Worm (Caenorhabditis elegans): Measurements from ENCODE around the gene crm-1.

Gene crm-1

DNA sequence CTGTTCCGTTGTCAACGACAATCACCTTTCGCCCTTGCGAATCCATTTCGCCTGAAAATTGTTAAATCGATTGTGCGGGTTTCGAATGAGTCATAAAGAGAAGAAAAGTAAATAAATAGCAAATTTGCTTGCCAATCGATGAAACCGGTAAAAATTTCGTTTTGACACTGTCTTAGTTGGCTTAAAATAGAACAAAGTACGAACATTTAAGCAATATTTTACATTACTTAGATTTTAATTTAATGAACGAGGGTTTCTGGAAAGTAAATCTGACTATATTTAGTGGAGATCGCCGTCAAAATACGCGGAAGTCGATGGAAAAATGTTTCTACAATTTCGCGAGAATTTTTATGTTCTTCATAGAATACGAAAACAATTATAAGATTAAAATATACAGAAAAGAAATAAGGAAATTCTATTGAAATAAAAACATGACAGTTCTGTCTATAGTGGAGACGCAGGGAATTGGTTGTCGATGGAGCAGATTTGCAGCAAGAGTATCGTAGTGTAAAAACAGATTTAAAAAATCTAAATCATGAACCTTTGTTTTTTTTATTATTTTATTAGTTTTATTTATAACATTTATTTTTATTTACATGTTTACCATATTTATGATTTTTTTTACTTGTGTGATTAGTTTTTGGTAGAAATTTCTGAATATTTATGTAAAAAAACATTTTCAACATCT, 6.5 kb upstream of the crm-1 start, which contains the start of gene arx-2:
Gene arx-2, minus strand, starts transcription at position 51 of the 688 bp plus-strand sequence.
- no peak for TF ChIP-seq ceh-83 (GFP tag; optimal IDR thresholded peaks at IDR 0.05)
- TF ChIP-seq unc-62 (GFP tag; optimal IDR thresholded peaks at IDR 0.05): no peak
- no peak for TF ChIP-seq unc-39 (tag; optimal IDR thresholded peaks at IDR 0.05)
- peak; percentile 48 for TF ChIP-seq ces-1 (GFP tag; optimal IDR thresholded peaks at IDR 0.05)
- no peak for TF ChIP-seq unc-120 (tag; optimal IDR thresholded peaks at IDR 0.05; ENCODE audit: poor library complexity, severe bottlenecking)
- TF ChIP-seq hlh-1 (tag; optimal IDR thresholded peaks at IDR 0.05): no peak
- TF ChIP-seq lsy-2 (tag; optimal IDR thresholded peaks at IDR 0.05): peak; percentile 16
- TF ChIP-seq mab-5 (tag; optimal IDR thresholded peaks at IDR 0.05): no peak
- no peak for TF ChIP-seq mls-2 (tag; optimal IDR thresholded peaks at IDR 0.05)
- TF ChIP-seq pha-4 (tag; optimal IDR thresholded peaks at IDR 0.05): peak; percentile 15
- no peak for TF ChIP-seq sem-2 (GFP tag; optimal IDR thresholded peaks at IDR 0.05)
- TF ChIP-seq M03D4.4 (tag; optimal IDR thresholded peaks at IDR 0.05): no peak
- peak; percentile 12 for TF ChIP-seq ceh-39 (tag; optimal IDR thresholded peaks at IDR 0.05)
- peak; percentile 38 for TF ChIP-seq nhr-237 (tag; optimal IDR thresholded peaks at IDR 0.05)

DNA sequence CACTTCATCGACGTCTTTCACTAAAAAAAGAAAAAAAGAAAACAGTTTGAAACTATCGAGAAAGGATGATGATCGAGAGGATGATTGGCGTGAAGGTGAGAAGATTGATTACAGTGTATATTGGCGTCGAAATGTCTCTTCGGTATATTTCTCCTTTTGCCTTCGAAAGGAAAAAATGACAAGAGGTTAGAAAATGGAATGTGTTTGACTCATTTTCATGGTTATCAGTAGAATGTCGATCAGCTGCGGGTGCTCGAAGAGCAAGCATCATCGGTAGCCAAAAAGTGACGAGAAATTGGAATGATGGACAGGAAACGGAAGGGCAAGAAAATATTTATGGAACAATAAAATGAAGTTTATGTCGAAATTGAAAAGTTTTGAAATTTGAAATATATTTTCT, 1.9 kb upstream of the crm-1 start:
- TF ChIP-seq ztf-11 (tag; optimal IDR thresholded peaks at IDR 0.05): no peak

DNA sequence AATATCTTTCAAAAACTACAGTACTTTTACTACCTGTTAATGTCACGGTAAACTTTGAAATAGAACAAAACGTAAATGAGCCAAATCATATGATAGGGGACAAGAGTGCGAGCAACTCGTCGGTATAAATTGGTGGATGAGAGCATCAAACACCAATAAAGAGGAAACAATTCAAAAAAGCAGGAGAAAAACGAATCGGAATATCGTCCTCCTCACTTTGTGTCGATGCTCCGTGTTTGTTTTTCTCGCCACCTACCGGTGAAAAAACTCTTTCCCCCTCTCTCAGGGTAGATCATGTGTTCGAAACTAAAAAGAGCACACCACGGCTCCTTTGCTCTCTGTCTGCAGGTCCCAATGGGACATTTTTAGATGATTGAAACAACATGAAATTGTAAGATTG, 3.8 kb downstream of the crm-1 start:
- no peak for TF ChIP-seq lsy-2 (tag; optimal IDR thresholded peaks at IDR 0.05)
- no peak for TF ChIP-seq snpc-4 (tag; optimal IDR thresholded peaks at IDR 0.05)
- no peak for TF ChIP-seq unc-62 (GFP tag; optimal IDR thresholded peaks at IDR 0.05)
- no peak for TF ChIP-seq ces-1 (GFP tag; optimal IDR thresholded peaks at IDR 0.05)
- no peak for TF ChIP-seq mep-1 (tag; optimal IDR thresholded peaks at IDR 0.05)
- no peak for TF ChIP-seq unc-120 (tag; optimal IDR thresholded peaks at IDR 0.05; ENCODE audit: poor library complexity, severe bottlenecking)
- TF ChIP-seq lin-32 (GFP tag; optimal IDR thresholded peaks at IDR 0.05): no peak
- no peak for TF ChIP-seq unc-39 (tag; optimal IDR thresholded peaks at IDR 0.05)
- TF ChIP-seq nhr-76 (tag; optimal IDR thresholded peaks at IDR 0.05): no peak
- TF ChIP-seq elt-3 (tag; optimal IDR thresholded peaks at IDR 0.05): no peak
- no peak for TF ChIP-seq blmp-1 (tag; optimal IDR thresholded peaks at IDR 0.05)
- TF ChIP-seq ceh-43 (GFP tag; optimal IDR thresholded peaks at IDR 0.05): no peak
- TF ChIP-seq elt-1 (tag; optimal IDR thresholded peaks at IDR 0.05; ENCODE audit: borderline replicate concordance, insufficient read depth): no peak
- TF ChIP-seq nhr-2 (tag; optimal IDR thresholded peaks at IDR 0.05): no peak

DNA sequence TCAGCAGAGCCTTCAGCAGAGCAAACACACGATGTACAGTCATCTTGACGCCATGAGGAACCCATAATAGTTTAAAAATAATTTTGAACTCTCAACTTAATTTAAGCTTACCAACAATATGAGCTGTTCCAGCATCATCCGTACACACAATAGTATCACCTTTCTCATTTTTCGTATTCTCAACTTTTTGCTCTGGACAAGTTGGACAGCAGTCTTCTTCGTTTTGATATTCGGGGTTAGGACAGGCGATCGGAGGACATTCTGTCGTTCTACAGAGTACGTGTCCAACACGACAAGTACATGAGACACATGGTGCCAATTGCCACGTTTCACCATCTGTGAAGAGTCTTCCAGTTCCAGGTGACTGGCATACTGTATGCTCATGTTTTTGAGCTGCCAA, 8.4 kb downstream of the crm-1 start:
- TF ChIP-seq hlh-1 (tag; optimal IDR thresholded peaks at IDR 0.05) (no peak), elt-3 (tag; optimal IDR thresholded peaks at IDR 0.05) (no peak), mls-2 (tag; optimal IDR thresholded peaks at IDR 0.05) (no peak), ces-1 (GFP tag; optimal IDR thresholded peaks at IDR 0.05) (no peak), ceh-39 (tag; optimal IDR thresholded peaks at IDR 0.05) (no peak), ztf-11 (tag; optimal IDR thresholded peaks at IDR 0.05) (no peak), flh-1 (GFP tag; optimal IDR thresholded peaks at IDR 0.05) (no peak), lin-32 (GFP tag; optimal IDR thresholded peaks at IDR 0.05) (no peak), lsy-2 (tag; optimal IDR thresholded peaks at IDR 0.05) (no peak), M03D4.4 (tag; optimal IDR thresholded peaks at IDR 0.05) (no peak), nhr-237 (tag; optimal IDR thresholded peaks at IDR 0.05) (no peak), ceh-43 (GFP tag; optimal IDR thresholded peaks at IDR 0.05) (no peak), drap-1 (GFP tag; optimal IDR thresholded peaks at IDR 0.05) (no peak), lin-13 (tag; optimal IDR thresholded peaks at IDR 0.05) (no peak), cnd-1 (tag; optimal IDR thresholded peaks at IDR 0.05) (no peak), nhr-28 (tag; optimal IDR thresholded peaks at IDR 0.05) (no peak), zip-8 (tag; optimal IDR thresholded peaks at IDR 0.05) (no peak), blmp-1 (tag; optimal IDR thresholded peaks at IDR 0.05) (no peak), nhr-12 (tag; optimal IDR thresholded peaks at IDR 0.05) (no peak), sptf-1 (tag; optimal IDR thresholded peaks at IDR 0.05) (no peak)

All from whole organism, mixed stage, embryonic.